Worm (Caenorhabditis elegans) whole organism, young adult: ENCODE results near the gene str-97.

ENCODE experiments used
- K11D2.4 ChIP-seq: fragments of 200-800 bp; sonication (Bioruptor generic); IDR thresholded peaks from 2 replicates; pipeline ENCODE4 v1.3.6; 2022; ENCODE audit warnings: missing genetic modification reagents, missing genetic modification characterization, missing compliant biosample characterization
- Y53G8AR.9 ChIP-seq: fragments of 200-800 bp; sonication (Bioruptor generic); conservative IDR thresholded peaks from 2 replicates; pipeline ENCODE4 v1.3.6; 2022; ENCODE audit warnings: missing genetic modification reagents, missing genetic modification characterization, missing compliant biosample characterization
- ama-1 ChIP-seq, 3 experiments: fragments of 150-350 bp in 1 of 3; sonication (generic microtip) in 2 of 3; optimal IDR thresholded peaks; 2 replicates each; lab custom pipeline; 2014 to 2018; ENCODE audit warnings: missing biosample characterization in 2 of 3, missing genetic modification characterization in 2 of 3, missing genetic modification reagents in 2 of 3
- efl-1 ChIP-seq: fragments of 150-350 bp; optimal IDR thresholded peaks from 2 replicates; lab custom pipeline; 2014; ENCODE audit warnings: missing biosample characterization, missing genetic modification reagents, missing genetic modification characterization
- hlh-26 ChIP-seq: fragments of 200-800 bp; sonication (Bioruptor generic); conservative IDR thresholded peaks from 2 replicates; pipeline ENCODE4 v1.3.6; 2022; ENCODE audit warnings: missing genetic modification reagents, missing genetic modification characterization, missing compliant biosample characterization
- lsl-1 ChIP-seq: fragments of 200-800 bp; sonication (Bioruptor generic); optimal IDR thresholded peaks from 2 replicates; lab custom pipeline; 2018; ENCODE audit warnings: mild to moderate bottlenecking, missing genetic modification characterization, moderate library complexity, missing compliant biosample characterization
- nhr-120 ChIP-seq: fragments of 200-800 bp; sonication (Bioruptor generic); IDR thresholded peaks from 2 replicates; pipeline ENCODE4 v1.3.6; 2022; ENCODE audit warnings: missing genetic modification characterization, missing compliant biosample characterization
- zfh-2 ChIP-seq: fragments of 200-800 bp; sonication (Bioruptor generic); conservative IDR thresholded peaks from 2 replicates; pipeline ENCODE4 v1.3.6; 2022; ENCODE audit warnings: missing genetic modification reagents, missing genetic modification characterization, missing compliant biosample characterization
- ztf-25 ChIP-seq: fragments of 200-800 bp; sonication (Bioruptor generic); IDR thresholded peaks from 2 replicates; pipeline ENCODE4 v1.3.6; 2022; ENCODE audit warnings: missing genetic modification reagents, missing genetic modification characterization, missing compliant biosample characterization

- TF ChIP-seq efl-1 (GFP tag; lab: Kevin White, UChicago): no peak
- no peak for TF ChIP-seq K11D2.4 (GFP tag; lab: Robert Waterston, UW)
- TF ChIP-seq nhr-120 (GFP tag; lab: Robert Waterston, UW): no peak
- TF ChIP-seq hlh-26: no peak
- no peak for TF ChIP-seq ama-1 (optimal IDR thresholded peaks at IDR 0.05; lab: Kevin White, UChicago)
- TF ChIP-seq ama-1 (GFP tag; optimal IDR thresholded peaks at IDR 0.05; lab: Kevin White, UChicago): no peak
- TF ChIP-seq Y53G8AR.9 (GFP tag; lab: Robert Waterston, UW): no peak
- TF ChIP-seq lsl-1 (GFP tag; lab: Kevin White, UChicago): no peak
- no peak for TF ChIP-seq zfh-2 (GFP tag; lab: Robert Waterston, UW)
- no peak for TF ChIP-seq ztf-25 (GFP tag; lab: Robert Waterston, UW)
Observed at ce11 chrV:16174109-16174508, 19.1 kb upstream of the str-97 start.
